Fruit fly (Drosophila melanogaster): ENCODE measurements around the gene Sce.

DNA sequence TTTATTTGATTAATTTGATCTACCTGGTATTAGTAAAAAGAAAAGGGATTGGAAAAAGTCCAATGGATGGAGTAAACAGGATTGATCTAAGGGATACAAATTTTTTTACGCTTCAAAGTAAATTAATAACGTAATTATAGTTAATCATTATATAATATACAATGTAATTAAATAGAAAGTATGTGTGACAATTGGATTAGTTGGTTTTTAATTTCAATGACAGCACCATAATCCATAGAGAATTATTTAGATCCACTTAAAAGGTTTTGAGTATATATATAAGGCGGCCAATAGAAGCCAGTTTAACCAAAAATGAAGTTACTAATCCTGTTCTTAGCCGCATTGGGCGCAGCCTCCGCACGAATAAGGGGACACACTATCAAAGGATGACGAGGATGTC, 12.8 kb upstream of the Sce start, which contains the start of gene Acp98AB:
- TF ChIP-seq insv (optimal IDR thresholded peaks at IDR 0.05) = no peak
- TF ChIP-seq psq (optimal IDR thresholded peaks at IDR 0.05) = no peak
- TF ChIP-seq h (optimal IDR thresholded peaks at IDR 0.05) = no peak
